Worm (Caenorhabditis elegans): Measurements from ENCODE around the gene B0001.5.

DNA sequence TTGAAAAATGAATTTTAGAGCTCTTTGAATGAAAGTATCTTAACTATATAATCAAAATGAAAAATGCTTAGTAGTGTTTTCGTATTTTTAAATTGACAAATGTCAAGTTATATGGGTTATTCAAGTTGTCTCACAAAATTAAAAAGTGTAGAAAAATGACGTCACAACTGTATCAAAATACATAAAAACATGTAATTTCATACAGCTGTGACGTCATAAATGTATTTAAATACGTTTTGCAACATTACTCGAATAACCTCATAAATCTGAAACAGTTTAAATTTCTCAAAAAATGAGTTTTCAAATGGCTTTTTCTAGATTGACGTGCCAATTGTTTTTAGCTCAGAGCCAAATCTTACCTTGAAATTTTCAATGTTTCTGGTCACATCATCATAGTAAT is 33.4 kb downstream of the B0001.5 start:
- TF ChIP-seq ama-1 (optimal IDR thresholded peaks at IDR 0.05) (no peak), pax-1 (tag; optimal IDR thresholded peaks at IDR 0.05) (no peak), hlh-6 (tag; optimal IDR thresholded peaks at IDR 0.05) (no peak), nhr-11 (tag; optimal IDR thresholded peaks at IDR 0.05) (no peak), nfya-1 (tag; optimal IDR thresholded peaks at IDR 0.05) (no peak), fkh-10 (GFP tag; optimal IDR thresholded peaks at IDR 0.05) (no peak), ceh-19 (GFP tag; optimal IDR thresholded peaks at IDR 0.05) (no peak), ets-4 (tag; optimal IDR thresholded peaks at IDR 0.05) (no peak), elt-2 (tag; optimal IDR thresholded peaks at IDR 0.05) (no peak)
